Worm (Caenorhabditis elegans): ENCODE data around the gene Y39A1A.3.

The Y39A1A.3 gene

ce11 chrIII:10632590-10633402 lies 36.5 kb upstream of the Y39A1A.3 start, which contains the start of gene Y39A1A.10:
Gene Y39A1A.10 (plus strand): TSS chrIII:10632728.
- TF ChIP-seq F13C5.2 (tag; optimal IDR thresholded peaks at IDR 0.05) (no peak), B0310.2 (tag; optimal IDR thresholded peaks at IDR 0.05) (no peak), flt-1 (GFP tag; IDR thresholded peaks at IDR 0.05) (no peak), tbx-11 (GFP tag; IDR thresholded peaks at IDR 0.05) (no peak), scrt-1 (GFP tag; IDR thresholded peaks at IDR 0.05) (no peak), ets-7 (tag; optimal IDR thresholded peaks at IDR 0.05) (no peak), hmbx-1 (tag; optimal IDR thresholded peaks at IDR 0.05) (no peak), ceh-13 (GFP tag; optimal IDR thresholded peaks at IDR 0.05) (no peak), tbx-37 (GFP tag; conservative IDR thresholded peaks at IDR 0.05) (no peak)

ce11 chrIII:10631870-10632509 lies 35.7 kb upstream of the Y39A1A.3 start:
- TF ChIP-seq sea-1 (GFP tag; conservative IDR thresholded peaks at IDR 0.05) (no peak), ceh-13 (GFP tag; optimal IDR thresholded peaks at IDR 0.05) (no peak), tra-4 (tag; optimal IDR thresholded peaks at IDR 0.05) (no peak), aly-1 (tag; optimal IDR thresholded peaks at IDR 0.05) (no peak)

- no peak for TF ChIP-seq tbx-37 (GFP tag; conservative IDR thresholded peaks at IDR 0.05)
- no peak for TF ChIP-seq tbx-11 (GFP tag; IDR thresholded peaks at IDR 0.05)
- TF ChIP-seq hnd-1 (tag; optimal IDR thresholded peaks at IDR 0.05): no peak
- no peak for TF ChIP-seq sea-1 (GFP tag; conservative IDR thresholded peaks at IDR 0.05)
- TF ChIP-seq ceh-36 (tag; optimal IDR thresholded peaks at IDR 0.05): no peak
- no peak for TF ChIP-seq tra-4 (tag; optimal IDR thresholded peaks at IDR 0.05)
- no peak for TF ChIP-seq F13C5.2 (tag; optimal IDR thresholded peaks at IDR 0.05)
- no peak for TF ChIP-seq scrt-1 (GFP tag; IDR thresholded peaks at IDR 0.05)
- TF ChIP-seq ama-1 (optimal IDR thresholded peaks at IDR 0.05): no peak
- TF ChIP-seq aly-1 (tag; optimal IDR thresholded peaks at IDR 0.05): no peak
- no peak for TF ChIP-seq B0310.2 (tag; optimal IDR thresholded peaks at IDR 0.05)
- TF ChIP-seq flt-1 (GFP tag; IDR thresholded peaks at IDR 0.05): no peak
- TF ChIP-seq ceh-13 (GFP tag; optimal IDR thresholded peaks at IDR 0.05): no peak
- TF ChIP-seq hmbx-1 (tag; optimal IDR thresholded peaks at IDR 0.05): no peak
These were observed 33.5 kb upstream of the Y39A1A.3 start for ce11 chrIII:10629795-10630194.

DNA sequence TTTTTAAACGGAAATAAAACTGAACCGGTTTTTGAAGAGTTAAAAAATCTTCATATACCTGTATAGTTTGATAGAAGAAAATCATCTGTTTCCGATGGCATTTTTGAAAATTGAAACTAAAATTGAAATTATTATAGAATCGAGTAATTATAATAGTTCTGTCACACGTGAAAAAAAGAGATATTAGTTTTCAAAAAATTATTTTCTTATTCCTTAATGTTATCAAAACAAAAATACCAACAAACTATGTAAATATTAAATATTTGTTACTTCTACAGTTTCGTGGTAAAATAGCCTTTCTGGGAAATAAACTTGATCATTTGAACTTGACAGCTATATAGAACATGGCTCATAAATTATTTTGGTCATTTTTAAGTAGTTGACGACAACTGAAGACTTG lies 32.8 kb upstream of the Y39A1A.3 start, which contains the start of gene swt-4:
Gene swt-4 (minus strand): TSS at position 101 of the 400 bp plus-strand sequence.
- TF ChIP-seq hnd-1 (tag; optimal IDR thresholded peaks at IDR 0.05) (no peak), ceh-36 (tag; optimal IDR thresholded peaks at IDR 0.05) (no peak), aly-1 (tag; optimal IDR thresholded peaks at IDR 0.05) (no peak), flt-1 (GFP tag; IDR thresholded peaks at IDR 0.05) (no peak)

ce11 chrIII:10628360-10628759 lies 32.1 kb upstream of the Y39A1A.3 start:
- TF ChIP-seq F13C5.2 (tag; optimal IDR thresholded peaks at IDR 0.05) (no peak), ets-7 (tag; optimal IDR thresholded peaks at IDR 0.05) (no peak), tbx-37 (GFP tag; conservative IDR thresholded peaks at IDR 0.05) (no peak), aly-1 (tag; optimal IDR thresholded peaks at IDR 0.05) (no peak), ama-1 (optimal IDR thresholded peaks at IDR 0.05) (no peak), ceh-36 (tag; optimal IDR thresholded peaks at IDR 0.05) (no peak), pes-1 (GFP tag; IDR thresholded peaks at IDR 0.05) (no peak), tra-4 (tag; optimal IDR thresholded peaks at IDR 0.05) (no peak), B0310.2 (tag; optimal IDR thresholded peaks at IDR 0.05) (no peak), sea-1 (GFP tag; conservative IDR thresholded peaks at IDR 0.05) (no peak), hmbx-1 (tag; optimal IDR thresholded peaks at IDR 0.05) (no peak), hmg-4 (GFP tag; optimal IDR thresholded peaks at IDR 0.05) (no peak), flt-1 (GFP tag; IDR thresholded peaks at IDR 0.05) (no peak), scrt-1 (GFP tag; IDR thresholded peaks at IDR 0.05) (no peak), tbx-11 (GFP tag; IDR thresholded peaks at IDR 0.05) (no peak), ceh-13 (GFP tag; optimal IDR thresholded peaks at IDR 0.05) (no peak), hnd-1 (tag; optimal IDR thresholded peaks at IDR 0.05) (no peak)

DNA sequence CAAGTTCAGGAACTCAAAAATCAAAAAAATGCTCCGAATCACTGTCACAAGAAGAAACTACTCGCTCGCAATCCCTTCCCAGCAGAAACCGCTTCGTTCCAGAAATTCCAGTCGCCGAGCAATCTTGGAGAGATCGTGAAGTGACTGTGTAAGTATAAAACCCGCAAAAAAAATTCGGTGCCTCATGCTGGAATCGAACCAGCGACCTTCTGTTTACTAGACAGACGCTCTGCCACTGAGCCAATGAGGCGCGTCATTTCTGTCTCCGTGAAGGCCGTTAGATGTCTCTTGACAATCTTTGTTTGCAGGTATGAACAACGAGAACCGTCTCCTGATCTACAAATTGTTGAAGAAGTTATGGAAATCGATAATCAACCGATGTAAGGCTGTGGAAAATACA lies 28.3 kb upstream of the Y39A1A.3 start:
- TF ChIP-seq flt-1 (GFP tag; IDR thresholded peaks at IDR 0.05): peak; percentile 92
- TF ChIP-seq hmbx-1 (tag; optimal IDR thresholded peaks at IDR 0.05): peak; percentile 63
- peak; percentile 90 for TF ChIP-seq aly-1 (tag; optimal IDR thresholded peaks at IDR 0.05)
- peak; percentile 67 for TF ChIP-seq tra-4 (tag; optimal IDR thresholded peaks at IDR 0.05)
- peak; percentile 68 for TF ChIP-seq hnd-1 (tag; optimal IDR thresholded peaks at IDR 0.05)
- TF ChIP-seq B0310.2 (tag; optimal IDR thresholded peaks at IDR 0.05): peak; percentile 47
- peak; percentile 92 for TF ChIP-seq pes-1 (GFP tag; IDR thresholded peaks at IDR 0.05)
- peak; percentile 86 for TF ChIP-seq tbx-11 (GFP tag; IDR thresholded peaks at IDR 0.05)
- peak; percentile 89 for TF ChIP-seq sea-1 (GFP tag; conservative IDR thresholded peaks at IDR 0.05)
- TF ChIP-seq scrt-1 (GFP tag; IDR thresholded peaks at IDR 0.05): peak; percentile 93
- TF ChIP-seq ceh-36 (tag; optimal IDR thresholded peaks at IDR 0.05): peak; percentile 87
- TF ChIP-seq tbx-37 (GFP tag; conservative IDR thresholded peaks at IDR 0.05): peak; percentile 78
- TF ChIP-seq F13C5.2 (tag; optimal IDR thresholded peaks at IDR 0.05): peak; percentile 69
- TF ChIP-seq ceh-13 (GFP tag; optimal IDR thresholded peaks at IDR 0.05): peak; percentile 65
- peak; percentile 90 for TF ChIP-seq hmg-4 (GFP tag; optimal IDR thresholded peaks at IDR 0.05)
- no peak for TF ChIP-seq ama-1 (optimal IDR thresholded peaks at IDR 0.05)
- TF ChIP-seq ets-7 (tag; optimal IDR thresholded peaks at IDR 0.05): no peak

DNA sequence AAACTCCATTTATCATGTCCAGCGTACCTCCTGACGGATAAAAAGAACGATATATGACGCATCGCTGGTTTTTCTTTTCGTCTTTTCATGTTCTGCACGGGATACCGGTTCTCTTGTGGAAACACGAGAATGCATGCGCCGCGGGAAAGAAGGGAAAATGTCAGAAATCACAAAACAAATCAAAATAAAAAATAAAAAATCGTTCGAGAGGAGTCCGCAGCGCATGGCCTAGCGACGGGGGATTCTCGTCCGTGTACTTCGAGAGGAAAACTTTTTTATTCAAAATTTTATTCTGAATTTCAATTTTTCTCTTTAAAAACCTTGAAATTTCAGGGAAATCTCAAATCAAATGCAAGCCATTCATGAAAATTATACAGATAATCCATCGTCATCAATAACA lies 24.9 kb upstream of the Y39A1A.3 start, which contains the start of the genes lron-10 and hpr-9:
Gene lron-10 (minus strand): TSS at position 162 of the 400 bp plus-strand sequence.
Gene hpr-9 (plus strand): TSS at position 344 of the 400 bp plus-strand sequence.
- TF ChIP-seq ceh-13 (GFP tag; optimal IDR thresholded peaks at IDR 0.05) (no peak), pes-1 (GFP tag; IDR thresholded peaks at IDR 0.05) (0 out of 2 replicates have a peak, but pooled peaks have one; percentile 56), sea-1 (GFP tag; conservative IDR thresholded peaks at IDR 0.05) (no peak), tbx-37 (GFP tag; conservative IDR thresholded peaks at IDR 0.05) (peak; percentile 51; the same call in 1 of the 2 replicates)
